Worm (Caenorhabditis elegans) whole organism, L1 larva: Measurements from ENCODE around the gene str-73.

Experiments used
- C16A3.4 ChIP-seq: fragments of 150-350 bp; optimal IDR thresholded peaks from 2 replicates; lab custom pipeline; 2014; ENCODE audit warnings: missing biosample characterization, missing genetic modification characterization
- aha-1 ChIP-seq: fragments of 150-350 bp; optimal IDR thresholded peaks from 2 replicates; lab custom pipeline; 2014; ENCODE audit warnings: missing biosample characterization, missing genetic modification characterization
- ama-1 ChIP-seq: fragments of 150-350 bp; optimal IDR thresholded peaks from 2 replicates; lab custom pipeline; 2014
- ceh-63 ChIP-seq: fragments of 200-800 bp; sonication (Bioruptor generic); optimal IDR thresholded peaks from 2 replicates; lab custom pipeline; 2018; ENCODE audit warnings: mild to moderate bottlenecking, missing genetic modification characterization, missing compliant biosample characterization
- ceh-88 ChIP-seq: fragments of 200-800 bp; sonication (Bioruptor generic); IDR thresholded peaks from 2 replicates; pipeline ENCODE4 v1.3.6; 2022; ENCODE audit warnings: missing genetic modification characterization, missing compliant biosample characterization
- ceh-90 ChIP-seq: sonication (generic microtip); optimal IDR thresholded peaks from 2 replicates; lab custom pipeline; 2016; ENCODE audit warnings: missing genetic modification characterization, missing compliant biosample characterization
- ces-1 ChIP-seq: fragments of 150-350 bp; optimal IDR thresholded peaks from 2 replicates; lab custom pipeline; 2014; ENCODE audit warnings: missing biosample characterization, missing genetic modification reagents, missing genetic modification characterization
- efl-1 ChIP-seq, 4 experiments: fragments of 150-350 bp; optimal IDR thresholded peaks in 3 of 4; peaks in 1 of 4; 1 replicate in 1 of 4; 2 replicates in 3 of 4; lab custom pipeline; 2014; ENCODE audit warnings: missing biosample characterization in 2 of 4, missing genetic modification characterization in 2 of 4, missing genetic modification reagents in 2 of 4
- efl-3 ChIP-seq: fragments of 200-800 bp; sonication (Bioruptor generic); optimal IDR thresholded peaks from 2 replicates; lab custom pipeline; 2018; ENCODE audit warnings: mild to moderate bottlenecking, missing genetic modification characterization, missing compliant biosample characterization
- egl-13 ChIP-seq: sonication (generic microtip); optimal IDR thresholded peaks from 2 replicates; lab custom pipeline; 2016; ENCODE audit warnings: missing genotype, missing genetic modification reagents, missing genetic modification characterization, missing compliant biosample characterization
- egl-27 ChIP-seq, 2 experiments: fragments of 150-350 bp in 1 of 2; sonication (generic microtip); optimal IDR thresholded peaks; 3 replicates each; lab custom pipeline; 2017 to 2018; ENCODE audit warnings: missing biosample characterization in 2 of 2, missing genetic modification characterization in 2 of 2, missing genetic modification reagents in 2 of 2
- elt-2 ChIP-seq: sonication (generic microtip); optimal IDR thresholded peaks from 2 replicates; lab custom pipeline; 2016; ENCODE audit warnings: missing genetic modification characterization, mild to moderate bottlenecking, inconsistent platforms, missing compliant biosample characterization, missing genetic modification reagents
- elt-3 ChIP-seq, 6 experiments: fragments of 150-350 bp in 1 of 6; sonication (generic microtip); optimal IDR thresholded peaks; 2 replicates each; lab custom pipeline; 2017 to 2018; ENCODE audit warnings: missing biosample characterization in 6 of 6, missing genetic modification characterization in 6 of 6, inconsistent platforms in 1 of 6
- fkh-10 ChIP-seq: sonication (generic microtip); optimal IDR thresholded peaks from 2 replicates; lab custom pipeline; 2017; ENCODE audit warnings: missing biosample characterization, missing genetic modification reagents, missing genetic modification characterization
- fkh-4 ChIP-seq: sonication (generic microtip); optimal IDR thresholded peaks from 2 replicates; lab custom pipeline; 2016; ENCODE audit warnings: missing compliant biosample characterization, missing genetic modification characterization, borderline replicate concordance
- grh-1 ChIP-seq: fragments of 200-800 bp; sonication (Bioruptor generic); IDR thresholded peaks from 2 replicates; pipeline ENCODE4 v1.3.6; 2022; ENCODE audit warnings: missing genetic modification reagents, missing genetic modification characterization, missing compliant biosample characterization
- hlh-17 ChIP-seq: fragments of 200-800 bp; sonication (Bioruptor generic); optimal IDR thresholded peaks from 2 replicates; lab custom pipeline; 2018; ENCODE audit warnings: missing genetic modification characterization, mild to moderate bottlenecking, missing compliant biosample characterization, moderate library complexity, borderline replicate concordance
- hlh-4 ChIP-seq: sonication (generic microtip); optimal IDR thresholded peaks from 2 replicates; lab custom pipeline; 2016; ENCODE audit warnings: mild to moderate bottlenecking, missing genetic modification characterization, missing compliant biosample characterization
- lin-13 ChIP-seq: fragments of 150-350 bp; optimal IDR thresholded peaks from 2 replicates; lab custom pipeline; 2014; ENCODE audit warnings: missing biosample characterization, missing genetic modification reagents, missing genetic modification characterization
- lin-14 ChIP-seq: fragments of 200-800 bp; sonication (Bioruptor generic); optimal IDR thresholded peaks from 2 replicates; lab custom pipeline; 2018; ENCODE audit warnings: mild to moderate bottlenecking, missing genetic modification characterization, moderate library complexity, missing compliant biosample characterization
- lin-35 ChIP-seq, 2 experiments: fragments of 150-350 bp; optimal IDR thresholded peaks; 2 replicates each; lab custom pipeline; 2014; ENCODE audit warnings: missing biosample characterization in 2 of 2, missing genetic modification characterization in 2 of 2, missing genetic modification reagents in 2 of 2
- lin-39 ChIP-seq: fragments of 150-350 bp; optimal IDR thresholded peaks from 2 replicates; lab custom pipeline; 2014; ENCODE audit warnings: missing biosample characterization, missing genetic modification reagents, missing genetic modification characterization
- lir-3 ChIP-seq: sonication (generic microtip); optimal IDR thresholded peaks from 2 replicates; lab custom pipeline; 2016; ENCODE audit warnings: mild to moderate bottlenecking, missing genetic modification characterization, moderate library complexity, missing compliant biosample characterization; ENCODE audit not compliant: poor library complexity
- lsy-2 ChIP-seq, 2 experiments: fragments of 150-350 bp; optimal IDR thresholded peaks; 2 replicates each; lab custom pipeline; 2014; ENCODE audit warnings: missing biosample characterization in 2 of 2, missing genetic modification characterization in 2 of 2
- mab-9 ChIP-seq: fragments of 200-800 bp; sonication (Bioruptor generic); IDR thresholded peaks from 2 replicates; pipeline ENCODE4 v1.3.6; 2022; ENCODE audit warnings: missing genetic modification reagents, missing genetic modification characterization, missing compliant biosample characterization
- mdl-1 ChIP-seq, 2 experiments: fragments of 150-350 bp; optimal IDR thresholded peaks; 2 replicates each; lab custom pipeline; 2014 to 2017; ENCODE audit warnings: missing biosample characterization in 2 of 2, missing genetic modification characterization in 2 of 2, inconsistent platforms in 1 of 2
- mef-2 ChIP-seq: fragments of 150-350 bp; optimal IDR thresholded peaks from 2 replicates; lab custom pipeline; 2014; ENCODE audit warnings: missing biosample characterization, missing genetic modification characterization
- mep-1 ChIP-seq: fragments of 150-350 bp; optimal IDR thresholded peaks from 2 replicates; lab custom pipeline; 2014; ENCODE audit warnings: missing biosample characterization, missing genetic modification characterization
- nhr-20 ChIP-seq: sonication (generic microtip); optimal IDR thresholded peaks from 2 replicates; lab custom pipeline; 2016; ENCODE audit warnings: mild to moderate bottlenecking, missing genetic modification characterization, missing compliant biosample characterization
- nhr-77 ChIP-seq: fragments of 150-350 bp; optimal IDR thresholded peaks from 2 replicates; lab custom pipeline; 2014; ENCODE audit warnings: missing biosample characterization, missing genetic modification characterization
- nhr-84 ChIP-seq: sonication (generic microtip); optimal IDR thresholded peaks from 2 replicates; lab custom pipeline; 2017; ENCODE audit warnings: missing biosample characterization, missing genetic modification characterization
- pag-3 ChIP-seq: sonication (generic microtip); optimal IDR thresholded peaks from 2 replicates; lab custom pipeline; 2017; ENCODE audit warnings: missing genetic modification characterization, mild to moderate bottlenecking, missing compliant biosample characterization, antibody characterized with exemption, borderline replicate concordance; ENCODE audit not compliant: insufficient read depth
- sox-4 ChIP-seq: sonication (generic microtip); optimal IDR thresholded peaks from 2 replicates; lab custom pipeline; 2016; ENCODE audit warnings: missing genetic modification characterization, missing compliant biosample characterization
- sptf-1 ChIP-seq: fragments of 150-350 bp; optimal IDR thresholded peaks from 2 replicates; lab custom pipeline; 2014; ENCODE audit warnings: missing biosample characterization, missing genetic modification characterization
- tbx-2 ChIP-seq: sonication (generic microtip); optimal IDR thresholded peaks from 2 replicates; lab custom pipeline; 2016; ENCODE audit warnings: missing genetic modification characterization, missing compliant biosample characterization
- xbp-1 ChIP-seq: sonication (generic microtip); optimal IDR thresholded peaks from 2 replicates; lab custom pipeline; 2016; ENCODE audit warnings: missing genetic modification characterization, missing compliant biosample characterization
- zag-1 ChIP-seq: fragments of 150-350 bp; optimal IDR thresholded peaks from 2 replicates; lab custom pipeline; 2014; ENCODE audit warnings: missing biosample characterization, missing genetic modification characterization
- zip-4 ChIP-seq: fragments of 200-800 bp; sonication (Bioruptor generic); optimal IDR thresholded peaks from 2 replicates; lab custom pipeline; 2018; ENCODE audit warnings: mild to moderate bottlenecking, missing genetic modification characterization, moderate library complexity, missing compliant biosample characterization
- ztf-4 ChIP-seq: fragments of 150-350 bp; optimal IDR thresholded peaks from 2 replicates; lab custom pipeline; 2014; ENCODE audit warnings: missing biosample characterization, missing genetic modification characterization

The str-73 gene

ce11 chrV:16447735-16448134 is 17.7 kb downstream of the str-73 start, which contains the start of gene T08G3.13:
Gene T08G3.13 (plus strand): TSS chrV:16448035.
- TF ChIP-seq nhr-84 (tag; lab: Kevin White, UChicago) = no peak

DNA sequence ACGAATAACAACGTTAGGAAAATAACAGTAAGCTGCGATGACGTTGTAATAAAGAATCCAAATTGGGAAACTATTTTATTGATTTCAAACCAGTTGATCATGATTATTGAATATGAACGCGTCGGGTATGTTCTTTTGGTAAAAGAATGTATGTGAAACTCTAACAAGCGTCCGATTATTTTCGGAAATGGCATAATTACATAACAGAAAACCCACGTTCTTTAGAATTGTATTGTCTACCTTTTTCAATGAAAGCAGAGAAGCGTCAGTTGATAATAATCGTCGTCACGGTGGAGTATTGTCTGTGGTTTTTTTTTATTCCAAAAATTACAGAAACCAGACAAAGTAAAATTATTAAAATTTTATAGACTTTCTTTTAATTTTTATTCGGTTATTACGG is 25.0 kb downstream of the str-73 start, which contains the start of gene str-14:
Gene str-14 (minus strand): TSS at position 101 of the 400 bp plus-strand sequence.
- TF ChIP-seq mef-2 (tag; lab: Kevin White, UChicago) = no peak
- no peak for TF ChIP-seq fkh-10 (GFP tag; lab: Kevin White, UChicago)
- TF ChIP-seq ztf-4 (tag; lab: Kevin White, UChicago) = no peak
- TF ChIP-seq zag-1 (tag; lab: Kevin White, UChicago) = no peak
- no peak for TF ChIP-seq hlh-17 (GFP tag; lab: Kevin White, UChicago)
- no peak for TF ChIP-seq C16A3.4 (tag; lab: Kevin White, UChicago)
- TF ChIP-seq ces-1 (GFP tag; lab: Kevin White, UChicago) = no peak
- TF ChIP-seq, all 84 proteins: peak for 0

- TF ChIP-seq lin-35 (GFP tag; optimal IDR thresholded peaks at IDR 0.05; lab: Kevin White, UChicago) (no peak), efl-1 (optimal IDR thresholded peaks at IDR 0.05; lab: Kevin White, UChicago) (no peak), efl-1 (GFP tag; optimal IDR thresholded peaks at IDR 0.05 in 1 of 2; lab: Kevin White, UChicago) (no peak), ceh-63 (GFP tag; lab: Kevin White, UChicago) (no peak), ces-1 (GFP tag; lab: Kevin White, UChicago) (no peak), fkh-10 (GFP tag; lab: Kevin White, UChicago) (no peak), mep-1 (no peak), fkh-4 (tag; lab: Kevin White, UChicago) (no peak), egl-27 (tag; optimal IDR thresholded peaks at IDR 0.05; lab: Kevin White, UChicago) (no peak), nhr-20 (tag; lab: Kevin White, UChicago) (no peak), tbx-2 (no peak), pag-3 (tag; lab: Kevin White, UChicago) (no peak), ama-1 (lab: Kevin White, UChicago) (no peak), sox-4 (tag; lab: Kevin White, UChicago) (no peak), sptf-1 (tag; lab: Kevin White, UChicago) (no peak), nhr-77 (tag; lab: Kevin White, UChicago) (no peak), ceh-90 (tag; lab: Kevin White, UChicago) (no peak)
- TF ChIP-seq, all 84 proteins: peak for 0
Measured at ce11 chrV:16458714-16459113, 28.7 kb downstream of the str-73 start, which contains the start of gene str-15. Gene str-15 (minus strand): TSS chrV:16458814.

ce11 chrV:16459377-16459776 is 29.3 kb downstream of the str-73 start:
- no peak for TF ChIP-seq lin-39 (tag; lab: Kevin White, UChicago)
- TF ChIP-seq mab-9 (GFP tag; lab: Robert Waterston, UW) = no peak
- TF ChIP-seq xbp-1 (tag; lab: Kevin White, UChicago) = no peak
- TF ChIP-seq elt-2 (tag; lab: Kevin White, UChicago) = no peak
- no peak for TF ChIP-seq ceh-63 (GFP tag; lab: Kevin White, UChicago)
- no peak for TF ChIP-seq C16A3.4 (tag; lab: Kevin White, UChicago)
- no peak for TF ChIP-seq egl-13 (tag; lab: Kevin White, UChicago)
- no peak for TF ChIP-seq lin-13 (GFP tag; lab: Kevin White, UChicago)
- no peak for TF ChIP-seq mef-2 (tag; lab: Kevin White, UChicago)

ce11 chrV:16460866-16461265 is 30.8 kb downstream of the str-73 start, which contains the start of gene srh-142:
Gene srh-142 (minus strand): TSS chrV:16460966.
- TF ChIP-seq lin-14 (GFP tag; lab: Kevin White, UChicago) (no peak), elt-3 (tag; optimal IDR thresholded peaks at IDR 0.05; lab: Kevin White, UChicago) (no peak), aha-1 (tag; lab: Kevin White, UChicago) (no peak), hlh-4 (no peak), lir-3 (tag; lab: Kevin White, UChicago) (no peak), zip-4 (GFP tag; lab: Kevin White, UChicago) (no peak), ceh-90 (tag; lab: Kevin White, UChicago) (no peak), mep-1 (no peak), xbp-1 (tag; lab: Kevin White, UChicago) (no peak), mdl-1 (tag; optimal IDR thresholded peaks at IDR 0.05; lab: Kevin White, UChicago) (no peak), lsy-2 (tag; optimal IDR thresholded peaks at IDR 0.05; lab: Kevin White, UChicago) (no peak), efl-3 (GFP tag; lab: Kevin White, UChicago) (no peak), mef-2 (tag; lab: Kevin White, UChicago) (no peak), ceh-88 (GFP tag; lab: Robert Waterston, UW) (no peak), grh-1 (GFP tag; lab: Robert Waterston, UW) (no peak)
